Worm (Caenorhabditis elegans) whole organism, L4 larva: ENCODE measurements around the gene Y82E9BR.3.

Source experiments
- D1046.2 ChIP-seq: fragments of 200-800 bp; sonication (Bioruptor generic); IDR thresholded peaks from 2 replicates; pipeline ENCODE4 v1.3.6; 2022; ENCODE audit warnings: missing genetic modification characterization, missing compliant biosample characterization
- F10B5.3 ChIP-seq: sonication (generic microtip); optimal IDR thresholded peaks from 2 replicates; lab custom pipeline; 2016; ENCODE audit warnings: mild to moderate bottlenecking, missing genetic modification characterization, missing compliant biosample characterization
- F44E2.7 ChIP-seq: fragments of 200-800 bp; sonication (Bioruptor generic); IDR thresholded peaks from 2 replicates; pipeline ENCODE4 v2.1.2; 2022; ENCODE audit warnings: missing genetic modification characterization, missing compliant biosample characterization
- T20F7.1 ChIP-seq: fragments of 200-800 bp; sonication (Bioruptor generic); optimal IDR thresholded peaks from 2 replicates; lab custom pipeline; 2018; ENCODE audit warnings: mild to moderate bottlenecking, missing genetic modification characterization, missing compliant biosample characterization
- T26A8.4 ChIP-seq: fragments of 200-800 bp; sonication (Bioruptor generic); IDR thresholded peaks from 2 replicates; pipeline ENCODE4 v1.3.6; 2022; ENCODE audit warnings: missing genetic modification characterization, missing compliant biosample characterization
- Y105C5A.15 ChIP-seq: fragments of 200-800 bp; sonication (Bioruptor generic); IDR thresholded peaks from 2 replicates; pipeline ENCODE4 v1.3.6; 2022; ENCODE audit warnings: missing genetic modification characterization, missing compliant biosample characterization
- Y48G9A.11 ChIP-seq: fragments of 200-800 bp; sonication (Bioruptor generic); IDR thresholded peaks from 2 replicates; pipeline ENCODE4 v1.3.6; 2022; ENCODE audit warnings: missing genetic modification reagents, missing genetic modification characterization, missing compliant biosample characterization
- ZK546.5 ChIP-seq, 2 experiments: sonication (generic microtip); optimal IDR thresholded peaks; 2 replicates each; lab custom pipeline; 2017; ENCODE audit warnings: missing biosample characterization in 2 of 2, missing genetic modification characterization in 2 of 2
- aha-1 ChIP-seq: fragments of 150-350 bp; peaks from one replicate; lab custom pipeline; 2014; ENCODE audit warnings: missing biosample characterization, missing genetic modification characterization
- arid-1 ChIP-seq: fragments of 200-800 bp; sonication (Bioruptor generic); conservative IDR thresholded peaks from 2 replicates; pipeline ENCODE4 v1.3.6; 2022; ENCODE audit warnings: missing genetic modification reagents, missing genetic modification characterization, missing compliant biosample characterization
- ceh-28 ChIP-seq: fragments of 150-350 bp; optimal IDR thresholded peaks from 2 replicates; lab custom pipeline; 2014; ENCODE audit warnings: missing biosample characterization, missing genetic modification reagents, missing genetic modification characterization
- ceh-62 ChIP-seq: sonication (generic microtip); optimal IDR thresholded peaks from 2 replicates; lab custom pipeline; 2017; ENCODE audit warnings: missing biosample characterization, missing genetic modification characterization
- ceh-82 ChIP-seq: sonication (generic microtip); optimal IDR thresholded peaks from 2 replicates; lab custom pipeline; 2017; ENCODE audit warnings: missing biosample characterization, missing genetic modification characterization
- ces-1 ChIP-seq: fragments of 150-350 bp; sonication (generic microtip); optimal IDR thresholded peaks from 4 replicates; lab custom pipeline; 2014; ENCODE audit warnings: missing biosample characterization, missing genetic modification reagents, missing genetic modification characterization
- cey-2 ChIP-seq: sonication (generic microtip); optimal IDR thresholded peaks from 3 replicates; lab custom pipeline; 2017; ENCODE audit warnings: missing genetic modification characterization, mild to moderate bottlenecking, missing compliant biosample characterization, antibody characterized with exemption, borderline replicate concordance; ENCODE audit not compliant: insufficient read depth
- daf-16 ChIP-seq, 3 experiments: sonication (generic microtip); optimal IDR thresholded peaks; 2 replicates each; lab custom pipeline; 2016 to 2017; ENCODE audit warnings: missing genetic modification characterization in 3 of 3, missing genetic modification reagents in 3 of 3, mild to moderate bottlenecking in 2 of 3, missing compliant biosample characterization in 2 of 3, missing biosample characterization in 1 of 3, moderate library complexity in 1 of 3
- daf-8 ChIP-seq: fragments of 200-800 bp; sonication (Bioruptor generic); IDR thresholded peaks from 2 replicates; pipeline ENCODE4 v1.3.6; 2022; ENCODE audit warnings: missing genetic modification characterization, missing compliant biosample characterization
- dmd-6 ChIP-seq: fragments of 200-800 bp; sonication (Bioruptor generic); IDR thresholded peaks from 2 replicates; pipeline ENCODE4 v1.3.6; 2022; ENCODE audit warnings: missing genetic modification reagents, missing genetic modification characterization, missing compliant biosample characterization
- dmd-9 ChIP-seq: fragments of 200-800 bp; sonication (Bioruptor generic); IDR thresholded peaks from 2 replicates; pipeline ENCODE4 v1.3.6; 2022; ENCODE audit warnings: missing genetic modification reagents, missing genetic modification characterization, missing compliant biosample characterization
- dpl-1 ChIP-seq: fragments of 150-350 bp; optimal IDR thresholded peaks from 2 replicates; lab custom pipeline; 2014; ENCODE audit warnings: missing biosample characterization, missing genetic modification reagents, missing genetic modification characterization
- duxl-1 ChIP-seq: sonication (generic microtip); optimal IDR thresholded peaks from 2 replicates; lab custom pipeline; 2016; ENCODE audit warnings: mild to moderate bottlenecking, missing genetic modification characterization, moderate library complexity, missing compliant biosample characterization; ENCODE audit not compliant: poor library complexity
- gei-8 ChIP-seq: fragments of 200-800 bp; sonication (Bioruptor generic); optimal IDR thresholded peaks from 2 replicates; lab custom pipeline; 2018; ENCODE audit warnings: mild to moderate bottlenecking, missing genetic modification characterization, missing compliant biosample characterization
- hif-1 ChIP-seq, 2 experiments: sonication (generic microtip); optimal IDR thresholded peaks; 2 replicates each; lab custom pipeline; 2016 to 2017; ENCODE audit warnings: missing compliant biosample characterization in 2 of 2, missing genetic modification characterization in 2 of 2, missing genetic modification reagents in 2 of 2, missing genotype in 2 of 2, mild to moderate bottlenecking in 1 of 2
- hmg-1.1 ChIP-seq: fragments of 200-800 bp; sonication (Bioruptor generic); IDR thresholded peaks from 2 replicates; pipeline ENCODE4 v1.3.6; 2022; ENCODE audit warnings: missing genetic modification reagents, missing genetic modification characterization, missing compliant biosample characterization
- lin-1 ChIP-seq: fragments of 200-800 bp; sonication (Bioruptor generic); IDR thresholded peaks from 2 replicates; pipeline ENCODE4 v1.3.6; 2022; ENCODE audit warnings: missing genetic modification reagents, missing genetic modification characterization, missing compliant biosample characterization
- lin-15B ChIP-seq: fragments of 150-350 bp; sonication (generic microtip); optimal IDR thresholded peaks from 3 replicates; lab custom pipeline; 2014; ENCODE audit warnings: missing biosample characterization, missing genetic modification characterization
- lin-29 ChIP-seq: fragments of 200-800 bp; sonication (Bioruptor generic); IDR thresholded peaks from 2 replicates; pipeline ENCODE4 v1.3.6; 2022; ENCODE audit warnings: missing genetic modification reagents, missing genetic modification characterization, missing compliant biosample characterization
- lin-38 ChIP-seq: fragments of 200-800 bp; sonication (Bioruptor generic); IDR thresholded peaks from 2 replicates; pipeline ENCODE4 v1.3.6; 2022; ENCODE audit warnings: missing genetic modification reagents, missing genetic modification characterization, missing compliant biosample characterization
- madf-5 ChIP-seq, 2 experiments: fragments of 200-800 bp; sonication (Bioruptor generic); IDR thresholded peaks; 2 replicates each; pipeline ENCODE4 v1.3.6; 2022; ENCODE audit warnings: missing compliant biosample characterization in 2 of 2, missing genetic modification characterization in 2 of 2
- nhr-10 ChIP-seq: fragments of 150-350 bp; optimal IDR thresholded peaks from 2 replicates; lab custom pipeline; 2014; ENCODE audit warnings: missing biosample characterization, missing genetic modification characterization
- nhr-11 ChIP-seq: fragments of 150-350 bp; optimal IDR thresholded peaks from 2 replicates; lab custom pipeline; 2014; ENCODE audit warnings: missing biosample characterization, missing genetic modification characterization
- nhr-111 ChIP-seq: fragments of 200-800 bp; sonication (Bioruptor generic); optimal IDR thresholded peaks from 2 replicates; lab custom pipeline; 2018; ENCODE audit warnings: mild to moderate bottlenecking, missing genetic modification characterization, missing compliant biosample characterization
- nhr-237 ChIP-seq: sonication (generic microtip); optimal IDR thresholded peaks from 2 replicates; lab custom pipeline; 2017; ENCODE audit warnings: missing biosample characterization, missing genetic modification characterization
- nhr-25 ChIP-seq: sonication (generic microtip); optimal IDR thresholded peaks from 2 replicates; lab custom pipeline; 2017; ENCODE audit warnings: missing genetic modification characterization, mild to moderate bottlenecking, missing compliant biosample characterization, antibody characterized with exemption, moderate library complexity, borderline replicate concordance; ENCODE audit not compliant: insufficient read depth
- nhr-28 ChIP-seq: fragments of 150-350 bp; optimal IDR thresholded peaks from 2 replicates; lab custom pipeline; 2014; ENCODE audit warnings: missing biosample characterization, missing genetic modification characterization
- nhr-41 ChIP-seq: fragments of 200-800 bp; sonication (Bioruptor generic); IDR thresholded peaks from 2 replicates; pipeline ENCODE4 v1.3.6; 2022; ENCODE audit warnings: missing genetic modification reagents, missing genetic modification characterization, missing compliant biosample characterization
- nhr-42 ChIP-seq: fragments of 200-800 bp; sonication (Bioruptor generic); IDR thresholded peaks from 2 replicates; pipeline ENCODE4 v1.3.6; 2022; ENCODE audit warnings: missing genetic modification characterization, missing compliant biosample characterization
- nhr-77 ChIP-seq: fragments of 150-350 bp; optimal IDR thresholded peaks from 2 replicates; lab custom pipeline; 2014; ENCODE audit warnings: missing biosample characterization, missing genetic modification characterization
- pqm-1 ChIP-seq: sonication (generic microtip); optimal IDR thresholded peaks from 2 replicates; lab custom pipeline; 2017; ENCODE audit warnings: missing biosample characterization, missing genetic modification characterization
- rbr-2 ChIP-seq: sonication (generic microtip); optimal IDR thresholded peaks from 2 replicates; lab custom pipeline; 2016; ENCODE audit warnings: missing genotype, missing genetic modification characterization, missing compliant biosample characterization
- sdz-12 ChIP-seq: fragments of 200-800 bp; sonication (Bioruptor generic); optimal IDR thresholded peaks from 2 replicates; lab custom pipeline; 2018; ENCODE audit warnings: mild to moderate bottlenecking, missing genetic modification characterization, missing compliant biosample characterization
- spr-3 ChIP-seq: fragments of 200-800 bp; sonication (Bioruptor generic); optimal IDR thresholded peaks from 2 replicates; lab custom pipeline; 2018; ENCODE audit warnings: mild to moderate bottlenecking, missing genetic modification characterization, missing compliant biosample characterization
- tag-97 ChIP-seq: fragments of 200-800 bp; sonication (Bioruptor generic); IDR thresholded peaks from 2 replicates; pipeline ENCODE4 v1.3.6; 2022; ENCODE audit warnings: missing genetic modification characterization, missing compliant biosample characterization
- unc-130 ChIP-seq: sonication (generic microtip); optimal IDR thresholded peaks from 2 replicates; lab custom pipeline; 2016; ENCODE audit warnings: missing genetic modification reagents, missing genetic modification characterization, missing compliant biosample characterization
- vab-7 ChIP-seq: fragments of 200-800 bp; sonication (Bioruptor generic); IDR thresholded peaks from 2 replicates; pipeline ENCODE4 v1.3.6; 2022; ENCODE audit warnings: missing genetic modification reagents, missing genetic modification characterization, missing compliant biosample characterization
- zfp-3 ChIP-seq: fragments of 200-800 bp; sonication (Bioruptor generic); conservative IDR thresholded peaks from 2 replicates; pipeline ENCODE4 v1.3.6; 2022; ENCODE audit warnings: missing genetic modification reagents, missing genetic modification characterization, missing compliant biosample characterization
- zip-11 ChIP-seq: fragments of 200-800 bp; sonication (Bioruptor generic); IDR thresholded peaks from 2 replicates; pipeline ENCODE4 v1.3.6; 2022; ENCODE audit warnings: missing genetic modification characterization, missing compliant biosample characterization
- ztf-11 ChIP-seq: fragments of 150-350 bp; optimal IDR thresholded peaks from 2 replicates; lab custom pipeline; 2014; ENCODE audit warnings: missing biosample characterization, missing genetic modification characterization

Y82E9BR.3 gene

DNA sequence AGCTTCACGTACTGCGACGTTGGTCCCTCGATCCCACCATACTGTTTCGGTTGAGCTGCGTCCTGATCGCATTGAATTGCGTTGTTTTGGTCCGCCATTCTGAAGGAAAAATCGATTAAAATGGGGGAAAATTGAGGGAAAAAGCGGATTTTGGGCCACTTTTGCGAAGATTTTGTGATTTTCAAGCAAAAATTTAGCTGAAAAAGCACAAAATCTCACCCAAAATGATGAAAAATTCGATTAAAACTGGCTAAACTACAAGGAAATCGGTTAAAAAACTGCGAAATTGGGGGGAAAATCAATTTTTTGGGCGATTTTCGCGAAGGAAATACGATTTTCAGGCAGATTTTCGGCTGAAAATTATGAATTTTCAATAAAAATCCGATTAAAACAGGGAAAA, 1.9 kb upstream of the Y82E9BR.3 start, which contains the start of gene elc-1:
Gene elc-1, minus strand, starts transcription at position 101 of the 400 bp plus-strand sequence.
- TF ChIP-seq aha-1 (tag; lab: Kevin White, UChicago) (peak; percentile 87), daf-8 (GFP tag; lab: Robert Waterston, UW) (no peak), F44E2.7 (GFP tag; lab: Robert Waterston, UW) (no peak), dmd-9 (GFP tag; lab: Robert Waterston, UW) (no peak), T26A8.4 (GFP tag; lab: Robert Waterston, UW) (no peak)
- TF ChIP-seq, all 104 proteins: peak for 1

- TF ChIP-seq dpl-1 (GFP tag; lab: Kevin White, UChicago) (peak; percentile 77), rbr-2 (peak; percentile 89), T20F7.1 (GFP tag; lab: Kevin White, UChicago) (peak; percentile 82), vab-7 (peak; percentile 45; the same call in 1 of the 2 replicates), ZK546.5 (tag; optimal IDR thresholded peaks at IDR 0.05; lab: Kevin White, UChicago) (peak; percentile 51 to 94), cey-2 (tag; lab: Kevin White, UChicago) (no peak), ztf-11 (tag; lab: Kevin White, UChicago) (no peak), zip-11 (GFP tag; lab: Robert Waterston, UW) (no peak), nhr-111 (GFP tag; lab: Kevin White, UChicago) (no peak), ces-1 (no peak), nhr-77 (tag; lab: Kevin White, UChicago) (peak; percentile 87), nhr-237 (peak; percentile 13), nhr-28 (tag; lab: Kevin White, UChicago) (peak; percentile 64), arid-1 (GFP tag; lab: Robert Waterston, UW) (peak; percentile 79), ceh-28 (peak; percentile 15), nhr-41 (no peak), hif-1 (tag; optimal IDR thresholded peaks at IDR 0.05; lab: Kevin White, UChicago) (peak; percentile 10 to 79), duxl-1 (peak; percentile 79), aha-1 (tag; lab: Kevin White, UChicago) (peak; percentile 93), madf-5 (GFP tag; IDR thresholded peaks at IDR 0.05; lab: Robert Waterston, UW) (0 out of 4 replicates have a peak, but pooled peaks of 1 of the 2 experiments have one; percentile 34), lin-15B (tag; lab: Kevin White, UChicago) (peak; percentile 12), sdz-12 (no peak), pqm-1 (tag; lab: Kevin White, UChicago) (peak; percentile 14), nhr-42 (GFP tag; lab: Robert Waterston, UW) (peak; percentile 87), spr-3 (peak; percentile 60), ceh-62 (no peak), Y105C5A.15 (no peak), tag-97 (GFP tag; lab: Robert Waterston, UW) (no peak), lin-1 (peak; percentile 20; the same call in 1 of the 2 replicates), lin-38 (peak; percentile 89), D1046.2 (no peak), hmg-1.1 (GFP tag; lab: Robert Waterston, UW) (peak; percentile 84), F10B5.3 (tag; lab: Kevin White, UChicago) (peak; percentile 68), nhr-10 (tag; lab: Kevin White, UChicago) (no peak), lin-29 (GFP tag; lab: Robert Waterston, UW) (0 out of 2 replicates have a peak, but pooled peaks have one; percentile 23), nhr-11 (tag; lab: Kevin White, UChicago) (peak; percentile 91), daf-16 (GFP tag; optimal IDR thresholded peaks at IDR 0.05; lab: Kevin White, UChicago) (peak; percentile 38 to 51), daf-16 (tag; optimal IDR thresholded peaks at IDR 0.05; lab: Kevin White, UChicago) (peak; percentile 48), nhr-25 (tag; lab: Kevin White, UChicago) (peak; percentile 74), ceh-82 (tag; lab: Kevin White, UChicago) (no peak), unc-130 (GFP tag; lab: Kevin White, UChicago) (peak; percentile 58), Y48G9A.11 (GFP tag; lab: Robert Waterston, UW) (peak; percentile 66; the same call in 1 of the 2 replicates), zfp-3 (GFP tag; lab: Robert Waterston, UW) (peak; percentile 84), gei-8 (GFP tag; lab: Kevin White, UChicago) (no peak), dmd-6 (GFP tag; lab: Robert Waterston, UW) (peak; percentile 82)
Observed at ce11 chrIII:1418709-1419108, 287 bp upstream of the Y82E9BR.3 start.
